Fruit fly (Drosophila melanogaster): ENCODE results near the gene Keap1.
A peak's percentile ranks its signal among the peaks of the same experiment; 100 is the strongest.

Keap1 gene

dm6 chr3R:17117607-17118327 is 38.0 kb upstream of the Keap1 start (continued):
- TF ChIP-seq Meics (GFP tag; optimal IDR thresholded peaks at IDR 0.05) (peak; percentile 2), sd (tag; optimal IDR thresholded peaks at IDR 0.05) (no peak), CG6791 (GFP tag; IDR thresholded peaks at IDR 0.05; ENCODE audit: partially characterized antibody) (0 out of 3 replicates have a peak, but pooled peaks have one; percentile 61), CG7963 (GFP tag; IDR thresholded peaks at IDR 0.05; ENCODE audit: partially characterized antibody) (no peak), CG2202 (tag; optimal IDR thresholded peaks at IDR 0.05) (peak; percentile 27), kah (GFP tag; optimal IDR thresholded peaks at IDR 0.05) (no peak), zen (tag; optimal IDR thresholded peaks at IDR 0.05) (no peak), eve (GFP tag; optimal IDR thresholded peaks at IDR 0.05) (peak in 1 of 2 experiments; percentile 55), CG8765 (GFP tag; IDR thresholded peaks at IDR 0.05) (no peak), CrebB (tag; optimal IDR thresholded peaks at IDR 0.05) (no peak), CG4707 (GFP tag; optimal IDR thresholded peaks at IDR 0.05) (no peak), vvl (GFP tag; IDR thresholded peaks at IDR 0.05) (0 out of 2 replicates have a peak, but pooled peaks have one; percentile 13), phol (tag; optimal IDR thresholded peaks at IDR 0.05) (peak; percentile 44), CG9437 (GFP tag; optimal IDR thresholded peaks at IDR 0.05) (peak; percentile 2), CG30431 (GFP tag; optimal IDR thresholded peaks at IDR 0.05) (no peak), CG15601 (tag; optimal IDR thresholded peaks at IDR 0.05) (peak; percentile 29), CG10147 (GFP tag; optimal IDR thresholded peaks at IDR 0.05) (no peak), pzg (GFP tag; optimal IDR thresholded peaks at IDR 0.05) (no peak), CG17829 (tag; optimal IDR thresholded peaks at IDR 0.05) (peak; percentile 32), CG10267 (tag; optimal IDR thresholded peaks at IDR 0.05) (peak; percentile 14), psq (GFP tag; optimal IDR thresholded peaks at IDR 0.05) (peak; percentile 80), lola (GFP tag; optimal IDR thresholded peaks at IDR 0.05) (peak in 1 of 3 experiments; percentile 60), CG1603 (tag; optimal IDR thresholded peaks at IDR 0.05) (no peak), CG4820 (GFP tag; optimal IDR thresholded peaks at IDR 0.05) (no peak), fd96Cb (tag; optimal IDR thresholded peaks at IDR 0.05) (no peak), CG4617 (GFP tag; optimal IDR thresholded peaks at IDR 0.05; ENCODE audit: borderline replicate concordance) (no peak), nerfin-2 (GFP tag; IDR thresholded peaks at IDR 0.05; ENCODE audit: partially characterized antibody) (no peak), CG9876 (GFP tag; optimal IDR thresholded peaks at IDR 0.05) (no peak), nau (GFP tag; optimal IDR thresholded peaks at IDR 0.05) (no peak), Oaz (GFP tag; IDR thresholded peaks at IDR 0.05) (peak; percentile 34; the same call in 1 of the 2 replicates), trem (tag; optimal IDR thresholded peaks at IDR 0.05) (peak; percentile 36), CG8388 (GFP tag; optimal IDR thresholded peaks at IDR 0.05) (peak; percentile 8), CG17912 (GFP tag; optimal IDR thresholded peaks at IDR 0.05) (no peak), D19A (tag; optimal IDR thresholded peaks at IDR 0.05) (peak; percentile 95), Sox100B (GFP tag; optimal IDR thresholded peaks at IDR 0.05) (peak; percentile 12), CG3726 (GFP tag; IDR thresholded peaks at IDR 0.05) (0 out of 3 replicates have a peak, but pooled peaks have one; percentile 5), CG13287 (GFP tag; IDR thresholded peaks at IDR 0.05; ENCODE audit: partially characterized antibody) (no peak), ac (GFP tag; optimal IDR thresholded peaks at IDR 0.05) (no peak), ato (GFP tag; IDR thresholded peaks at IDR 0.05; ENCODE audit: partially characterized antibody) (no peak), fd3F (GFP tag; optimal IDR thresholded peaks at IDR 0.05) (no peak), kni (GFP tag; optimal IDR thresholded peaks at IDR 0.05) (peak; percentile 61), CG3847 (GFP tag; IDR thresholded peaks at IDR 0.05) (no peak), eyg (GFP tag; optimal IDR thresholded peaks at IDR 0.05) (no peak), CG3281 (GFP tag; optimal IDR thresholded peaks at IDR 0.05) (no peak), mam (GFP tag; optimal IDR thresholded peaks at IDR 0.05) (peak; percentile 5), CoRest (tag; optimal IDR thresholded peaks at IDR 0.05) (peak; percentile 26), mld (GFP tag; IDR thresholded peaks at IDR 0.05; ENCODE audit: partially characterized antibody) (no peak)

Measured in whole organism, embryonic.